Worm (Caenorhabditis elegans) whole organism, young adult: ENCODE results near the gene bli-6.

Experiments used
- K11D2.4 ChIP-seq: fragments of 200-800 bp; sonication (Bioruptor generic); IDR thresholded peaks from 2 replicates; pipeline ENCODE4 v1.3.6; 2022; ENCODE audit warnings: missing genetic modification reagents, missing genetic modification characterization, missing compliant biosample characterization
- Y53G8AR.9 ChIP-seq: fragments of 200-800 bp; sonication (Bioruptor generic); conservative IDR thresholded peaks from 2 replicates; pipeline ENCODE4 v1.3.6; 2022; ENCODE audit warnings: missing genetic modification reagents, missing genetic modification characterization, missing compliant biosample characterization
- Y95B8A.8 ChIP-seq: fragments of 200-800 bp; sonication (Bioruptor generic); IDR thresholded peaks from 2 replicates; pipeline ENCODE4 v1.3.6; 2022; ENCODE audit warnings: missing genetic modification reagents, missing genetic modification characterization, missing compliant biosample characterization
- ama-1 ChIP-seq, 3 experiments: fragments of 150-350 bp in 1 of 3; sonication (generic microtip) in 2 of 3; optimal IDR thresholded peaks; 2 replicates each; lab custom pipeline; 2014 to 2018; ENCODE audit warnings: missing biosample characterization in 2 of 3, missing genetic modification characterization in 2 of 3, missing genetic modification reagents in 2 of 3
- bed-2 ChIP-seq: fragments of 200-800 bp; sonication (Bioruptor generic); IDR thresholded peaks from 2 replicates; pipeline ENCODE4 v1.3.6; 2022; ENCODE audit warnings: missing genetic modification reagents, missing genetic modification characterization, missing compliant biosample characterization
- mxl-1 ChIP-seq: sonication (generic microtip); optimal IDR thresholded peaks from 2 replicates; lab custom pipeline; 2016; ENCODE audit warnings: missing genetic modification characterization, missing compliant biosample characterization
- rcor-1 ChIP-seq: fragments of 200-800 bp; sonication (Bioruptor generic); IDR thresholded peaks from 2 replicates; pipeline ENCODE4 v1.3.6; 2022; ENCODE audit warnings: missing genetic modification reagents, missing genetic modification characterization, missing compliant biosample characterization
- tbp1 ChIP-seq: fragments of 200-800 bp; sonication (Bioruptor generic); optimal IDR thresholded peaks from 2 replicates; lab custom pipeline; 2018; ENCODE audit warnings: mild to moderate bottlenecking, missing genetic modification characterization, missing compliant biosample characterization

DNA sequence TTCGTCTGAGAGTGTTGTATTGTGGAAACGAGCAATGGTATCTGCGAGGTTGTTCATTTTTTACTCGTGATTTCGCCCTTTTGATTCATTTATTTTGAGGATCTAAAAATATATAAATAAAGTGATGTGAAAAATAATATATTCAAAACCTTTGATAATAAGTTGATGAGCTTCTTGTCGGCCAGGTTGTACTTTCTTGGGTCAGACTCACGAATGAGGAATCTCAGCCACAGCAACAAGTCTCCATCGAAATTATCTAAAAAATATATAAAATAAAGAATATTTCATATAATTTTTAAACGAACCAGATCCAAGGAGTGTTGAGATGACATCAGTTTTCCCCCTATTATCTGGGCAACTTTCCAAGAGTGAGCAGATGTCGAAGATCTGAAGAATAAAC lies 34.4 kb upstream of the bli-6 start, which contains the start of gene Y73B6BL.288:
- TF ChIP-seq Y95B8A.8 (GFP tag; lab: Robert Waterston, UW), result no peak
- no peak for TF ChIP-seq rcor-1 (GFP tag; lab: Robert Waterston, UW)
- no peak for TF ChIP-seq ama-1 (optimal IDR thresholded peaks at IDR 0.05; lab: Kevin White, UChicago)
- TF ChIP-seq ama-1 (GFP tag; optimal IDR thresholded peaks at IDR 0.05; lab: Kevin White, UChicago), result no peak
- no peak for TF ChIP-seq Y53G8AR.9 (GFP tag; lab: Robert Waterston, UW)
- no peak for TF ChIP-seq K11D2.4 (GFP tag; lab: Robert Waterston, UW)
- TF ChIP-seq bed-2 (GFP tag; lab: Robert Waterston, UW), result no peak
- TF ChIP-seq tbp1 (GFP tag; lab: Kevin White, UChicago), result no peak
- no peak for TF ChIP-seq mxl-1 (tag; lab: Kevin White, UChicago)
